Fruit fly (Drosophila melanogaster) whole organism: Measurements from ENCODE around the gene Lk.

Experiments used
- CG8478 ChIP-seq: fragments of >200 bp; optimal IDR thresholded peaks from 2 replicates; lab custom pipeline; 2018; ENCODE audit warnings: inconsistent platforms
- Dll ChIP-seq: fragments of >200 bp; optimal IDR thresholded peaks from 2 replicates; lab custom pipeline; 2017
- pan ChIP-seq: fragments of >200 bp; optimal IDR thresholded peaks from 2 replicates; lab custom pipeline; 2017
- psq ChIP-seq: fragments of >200 bp; optimal IDR thresholded peaks from 2 replicates; lab custom pipeline; 2017
- usp ChIP-seq: fragments of >200 bp; optimal IDR thresholded peaks from 2 replicates; lab custom pipeline; 2017; ENCODE audit warnings: missing biosample characterization, missing genetic modification characterization, mixed read lengths

DNA sequence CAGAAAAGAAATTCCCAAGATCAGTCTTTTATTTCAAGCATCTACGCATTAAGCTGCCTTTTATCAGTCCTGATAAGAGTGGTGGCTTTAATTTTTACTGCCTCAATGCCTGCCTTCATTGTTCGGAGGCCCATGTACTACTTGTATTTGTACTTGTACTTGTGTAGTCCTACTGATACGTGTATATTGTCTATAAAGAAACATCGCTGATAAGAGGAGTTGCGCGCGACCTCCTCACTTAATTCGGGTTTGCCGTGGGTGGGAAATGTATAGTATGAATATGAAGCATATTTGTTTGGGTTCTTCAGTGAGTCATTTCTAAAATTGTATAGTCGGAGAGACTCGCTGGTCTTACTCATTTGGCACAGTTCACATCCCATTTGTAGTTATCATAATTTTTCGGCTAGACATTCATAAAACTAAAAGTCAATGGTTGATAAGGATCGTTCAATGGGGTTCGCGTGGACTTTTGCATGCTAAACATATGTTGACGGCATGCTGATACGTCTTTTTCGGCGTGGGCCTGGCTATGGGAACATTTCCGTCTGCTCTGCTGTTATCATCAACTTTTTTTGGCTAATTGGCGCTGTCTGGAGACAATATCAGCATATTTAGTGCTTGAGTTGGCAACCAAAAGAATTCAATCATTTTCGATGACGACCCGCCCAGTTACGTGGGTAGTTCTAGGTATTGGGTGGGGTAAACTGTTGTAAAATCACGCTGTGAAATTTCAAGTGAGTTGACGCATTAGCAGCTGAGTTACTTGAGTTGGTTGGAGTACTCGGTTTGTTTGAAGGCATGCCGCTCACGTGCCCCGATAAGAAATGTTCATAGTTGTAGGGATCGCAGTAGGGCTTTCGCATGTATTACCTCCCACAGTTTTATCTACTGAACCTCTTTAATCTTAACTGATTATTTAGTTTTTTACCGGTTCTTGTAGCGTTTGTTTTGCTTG is 12.5 kb downstream of the Lk start:
- TF ChIP-seq usp (GFP tag; lab: Kevin White, UChicago), result no peak
- no peak for TF ChIP-seq Dll (lab: Kevin White, UChicago)
- TF ChIP-seq psq (lab: Kevin White, UChicago), result no peak
- TF ChIP-seq pan (lab: Kevin White, UChicago), result no peak
- TF ChIP-seq CG8478, result no peak
